Worm (Caenorhabditis elegans) whole organism, L4/young adult: ENCODE data around the gene nhr-190.
A peak's percentile ranks its signal among the peaks of the same experiment; 100 is the strongest.

Experiments
- W03F9.2 ChIP-seq: fragments of 150-350 bp; optimal IDR thresholded peaks from 2 replicates; lab custom pipeline; 2014; ENCODE audit warnings: missing biosample characterization, missing genetic modification characterization
- dao-5 ChIP-seq: sonication (generic microtip); optimal IDR thresholded peaks from 2 replicates; lab custom pipeline; 2016; ENCODE audit warnings: missing genotype, missing genetic modification characterization, moderate library complexity, missing compliant biosample characterization
- him-1 ChIP-seq: sonication (generic microtip); optimal IDR thresholded peaks from 2 replicates; lab custom pipeline; 2016; ENCODE audit warnings: missing genotype, missing genetic modification reagents, missing genetic modification characterization, missing compliant biosample characterization

Gene nhr-190

ce11 chrV:622902-623301 lies 19.8 kb downstream of the nhr-190 start, which contains the start of gene F48G7.5:
Gene F48G7.5, minus strand, starts transcription at chrV:622935.
- TF ChIP-seq W03F9.2 (tag; lab: Kevin White, UChicago) (no peak), dao-5 (no peak), him-1 (tag; lab: Kevin White, UChicago) (no peak)

ce11 chrV:620987-621386 lies 21.7 kb downstream of the nhr-190 start:
- TF ChIP-seq dao-5 (no peak), him-1 (tag; lab: Kevin White, UChicago) (no peak), W03F9.2 (tag; lab: Kevin White, UChicago) (no peak)

ce11 chrV:619054-619453 lies 23.7 kb downstream of the nhr-190 start, which contains the start of gene F48G7.4:
Gene F48G7.4, plus strand, starts transcription at chrV:619453.
- peak; percentile 36 for TF ChIP-seq W03F9.2 (tag; lab: Kevin White, UChicago)
- no peak for TF ChIP-seq dao-5

ce11 chrV:617917-618316 lies 24.8 kb downstream of the nhr-190 start:
- TF ChIP-seq him-1 (tag; lab: Kevin White, UChicago) (no peak), W03F9.2 (tag; lab: Kevin White, UChicago) (no peak), dao-5 (no peak)

- TF ChIP-seq dao-5, result no peak
- no peak for TF ChIP-seq W03F9.2 (tag; lab: Kevin White, UChicago)
- TF ChIP-seq him-1 (tag; lab: Kevin White, UChicago), result no peak
These were observed 27.4 kb downstream of the nhr-190 start, which contains the start of gene F48G7.13 for ce11 chrV:615275-615674. Gene F48G7.13, plus strand, starts transcription at chrV:615575.

ce11 chrV:610217-610616 lies 32.5 kb downstream of the nhr-190 start, which contains the start of gene nhr-90:
Gene nhr-90, plus strand, starts transcription at chrV:610512.
- TF ChIP-seq him-1 (tag; lab: Kevin White, UChicago) (no peak), W03F9.2 (tag; lab: Kevin White, UChicago) (no peak), dao-5 (no peak)

- TF ChIP-seq W03F9.2 (tag; lab: Kevin White, UChicago), result no peak
- no peak for TF ChIP-seq dao-5
- no peak for TF ChIP-seq him-1 (tag; lab: Kevin White, UChicago)
These were observed 33.1 kb downstream of the nhr-190 start, which contains the start of gene srlf-36 for ce11 chrV:609671-610070. Gene srlf-36, minus strand, starts transcription at chrV:609771.

ce11 chrV:608844-609243 lies 33.9 kb downstream of the nhr-190 start, which contains the start of gene srw-109:
Gene srw-109, minus strand, starts transcription at chrV:608944.
- TF ChIP-seq W03F9.2 (tag; lab: Kevin White, UChicago) (no peak), dao-5 (no peak), him-1 (tag; lab: Kevin White, UChicago) (no peak)

- TF ChIP-seq dao-5, result no peak
- TF ChIP-seq W03F9.2 (tag; lab: Kevin White, UChicago), result no peak
- no peak for TF ChIP-seq him-1 (tag; lab: Kevin White, UChicago)
These were observed 38.6 kb downstream of the nhr-190 start, which contains the start of gene srlf-37 for ce11 chrV:604105-604504. Gene srlf-37, minus strand, starts transcription at chrV:604205.

ce11 chrV:600231-600630 lies 42.5 kb downstream of the nhr-190 start, which contains the start of gene nhr-251:
Gene nhr-251, plus strand, starts transcription at chrV:600531.
- no peak for TF ChIP-seq W03F9.2 (tag; lab: Kevin White, UChicago)
- no peak for TF ChIP-seq him-1 (tag; lab: Kevin White, UChicago)
- no peak for TF ChIP-seq dao-5

ce11 chrV:599783-600182 lies 42.9 kb downstream of the nhr-190 start:
- TF ChIP-seq him-1 (tag; lab: Kevin White, UChicago) (no peak), dao-5 (no peak), W03F9.2 (tag; lab: Kevin White, UChicago) (no peak)

ce11 chrV:598626-599025 lies 44.1 kb downstream of the nhr-190 start:
- TF ChIP-seq dao-5 (no peak), him-1 (tag; lab: Kevin White, UChicago) (no peak), W03F9.2 (tag; lab: Kevin White, UChicago) (no peak)

ce11 chrV:597823-598222 lies 44.9 kb downstream of the nhr-190 start:
- TF ChIP-seq him-1 (tag; lab: Kevin White, UChicago) (no peak), W03F9.2 (tag; lab: Kevin White, UChicago) (no peak), dao-5 (no peak)

- no peak for TF ChIP-seq him-1 (tag; lab: Kevin White, UChicago)
These were observed 45.8 kb downstream of the nhr-190 start for ce11 chrV:596923-597322.

- TF ChIP-seq W03F9.2 (tag; lab: Kevin White, UChicago) (no peak), him-1 (tag; lab: Kevin White, UChicago) (no peak), dao-5 (no peak)
These were observed 49.8 kb downstream of the nhr-190 start, which contains the start of gene ZK488.5 for ce11 chrV:592959-593358. Gene ZK488.5, plus strand, starts transcription at chrV:593259.
